Fruit fly (Drosophila melanogaster) whole organism: ENCODE data around the gene CG32276.

Source experiments
- CG8478 ChIP-seq: fragments of >200 bp; optimal IDR thresholded peaks from 2 replicates; lab custom pipeline; 2018; ENCODE audit warnings: inconsistent platforms
- Dll ChIP-seq: fragments of >200 bp; optimal IDR thresholded peaks from 2 replicates; lab custom pipeline; 2017
- EcR ChIP-seq, 2 experiments: fragments of >200 bp; optimal IDR thresholded peaks; 2 replicates each; lab custom pipeline; 2017; ENCODE audit warnings: missing biosample characterization in 2 of 2, missing genetic modification characterization in 2 of 2, missing genetic modification reagents in 2 of 2
- psq ChIP-seq: fragments of >200 bp; optimal IDR thresholded peaks from 2 replicates; lab custom pipeline; 2017
- usp ChIP-seq: fragments of >200 bp; optimal IDR thresholded peaks from 2 replicates; lab custom pipeline; 2017; ENCODE audit warnings: missing biosample characterization, missing genetic modification characterization, mixed read lengths

DNA sequence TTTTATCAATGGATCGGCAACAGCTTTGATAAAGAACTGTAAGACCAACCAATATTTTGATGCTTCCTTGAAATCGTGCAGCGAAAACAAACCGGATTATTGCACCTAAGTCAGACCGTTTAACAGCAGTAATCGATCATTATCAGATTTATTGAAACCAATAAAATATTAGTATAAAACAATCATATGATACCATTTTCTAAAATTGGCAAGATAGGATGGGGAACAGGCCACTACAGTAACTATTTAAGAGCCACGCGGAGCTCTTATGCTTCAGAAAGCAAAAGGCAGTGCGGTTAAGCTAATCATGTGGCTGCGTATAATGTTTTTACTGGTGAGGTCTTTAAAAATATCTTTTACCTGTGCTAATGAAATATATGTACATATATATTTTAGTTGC lies 12.5 kb downstream of the CG32276 start, which contains the start of gene CG32284:
- TF ChIP-seq EcR (GFP tag; optimal IDR thresholded peaks at IDR 0.05; lab: Kevin White, UChicago): no peak
- no peak for TF ChIP-seq psq (lab: Kevin White, UChicago)
- TF ChIP-seq usp (GFP tag; lab: Kevin White, UChicago): no peak
- no peak for TF ChIP-seq Dll
- TF ChIP-seq CG8478 (lab: Kevin White, UChicago): no peak
